Fruit fly (Drosophila melanogaster): Measurements from ENCODE around the gene jub.

The jub gene

DNA sequence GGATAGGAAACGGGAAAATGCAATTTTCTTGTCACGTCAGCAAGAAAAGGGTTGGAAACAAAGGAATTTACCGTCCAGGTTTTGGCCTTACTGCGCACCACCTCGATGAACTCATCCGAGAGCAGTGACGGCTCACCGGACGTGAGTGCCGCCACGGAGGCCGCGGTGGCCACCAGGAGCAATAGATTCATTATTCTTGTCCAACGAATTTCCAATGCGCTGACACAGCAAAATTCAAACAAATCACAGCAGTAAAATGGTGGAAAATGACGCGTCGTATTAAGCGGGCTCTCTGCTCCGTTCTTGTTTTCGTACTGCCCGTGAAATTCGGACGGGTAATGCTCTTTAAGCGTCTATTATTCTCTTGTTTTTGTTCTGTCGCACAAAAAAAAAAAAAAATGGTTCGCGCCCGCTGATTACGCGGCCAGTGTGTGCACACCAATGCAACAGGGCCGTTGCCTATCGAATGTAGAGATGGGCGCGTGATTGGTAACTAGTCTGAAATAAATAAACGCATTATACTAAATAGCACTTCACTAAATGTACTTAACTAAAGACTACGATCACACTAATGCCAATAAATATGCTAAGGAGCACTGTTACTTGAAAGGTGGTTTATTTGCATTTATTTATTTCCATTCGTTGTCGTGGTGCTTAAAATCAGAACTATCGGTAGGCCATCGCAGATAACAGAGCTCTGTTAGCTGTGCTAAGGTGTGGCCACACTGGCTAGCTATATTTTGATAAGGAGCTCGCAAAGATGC, 48.2 kb downstream of the jub start, which contains the start of the genes CtsB and amrt (continued):
- TF ChIP-seq unpg (GFP tag; optimal IDR thresholded peaks at IDR 0.05) (peak; percentile 35), CHES-1-like (GFP tag; optimal IDR thresholded peaks at IDR 0.05) (peak; percentile 66), ab (GFP tag; optimal IDR thresholded peaks at IDR 0.05) (no peak), CG4617 (GFP tag; optimal IDR thresholded peaks at IDR 0.05; ENCODE audit: borderline replicate concordance) (peak; percentile 55), MTF-1 (GFP tag; optimal IDR thresholded peaks at IDR 0.05; ENCODE audit: borderline replicate concordance) (no peak), CG4282 (GFP tag; optimal IDR thresholded peaks at IDR 0.05) (no peak), CG17912 (GFP tag; optimal IDR thresholded peaks at IDR 0.05) (no peak), CG8944 (GFP tag; optimal IDR thresholded peaks at IDR 0.05) (no peak), Drgx (GFP tag; IDR thresholded peaks at IDR 0.05) (peak; percentile 62), Hr39 (optimal IDR thresholded peaks at IDR 0.05) (no peak), Xrp1 (GFP tag; IDR thresholded peaks at IDR 0.05) (peak; percentile 9; the same call in 1 of the 2 replicates), chif (GFP tag; optimal IDR thresholded peaks at IDR 0.05) (peak; percentile 23 to 33), tll (GFP tag; optimal IDR thresholded peaks at IDR 0.05) (peak in 1 of 2 experiments; percentile 87), vfl (GFP tag; optimal IDR thresholded peaks at IDR 0.05) (no peak), CG7556 (GFP tag; optimal IDR thresholded peaks at IDR 0.05) (no peak), slp2 (GFP tag; optimal IDR thresholded peaks at IDR 0.05) (peak; percentile 16), en (GFP tag; optimal IDR thresholded peaks at IDR 0.05) (no peak), CG8478 (optimal IDR thresholded peaks at IDR 0.05) (no peak), CG6689 (GFP tag; IDR thresholded peaks at IDR 0.05) (0 out of 2 replicates have a peak, but pooled peaks have one; percentile 7), CG14050 (GFP tag; IDR thresholded peaks at IDR 0.05) (no peak), zf30C (GFP tag; optimal IDR thresholded peaks at IDR 0.05) (no peak), Doc3 (GFP tag; IDR thresholded peaks at IDR 0.05; ENCODE audit: partially characterized antibody) (peak; percentile 56; the same call in 1 of the 3 replicates), kni (GFP tag; optimal IDR thresholded peaks at IDR 0.05) (peak; percentile 58), CG10654 (GFP tag; optimal IDR thresholded peaks at IDR 0.05) (no peak), D (optimal IDR thresholded peaks at IDR 0.05) (no peak), D (GFP tag; optimal IDR thresholded peaks at IDR 0.05) (no peak), gt (GFP tag; IDR thresholded peaks at IDR 0.05) (no peak), ato (GFP tag; IDR thresholded peaks at IDR 0.05; ENCODE audit: partially characterized antibody) (peak; percentile 40; the same call in 1 of the 2 replicates), CG11695 (GFP tag; IDR thresholded peaks at IDR 0.05) (no peak), CG4820 (GFP tag; optimal IDR thresholded peaks at IDR 0.05) (peak; percentile 2), kah (GFP tag; optimal IDR thresholded peaks at IDR 0.05) (no peak), CG15073 (GFP tag; optimal IDR thresholded peaks at IDR 0.05) (no peak), CG6654 (GFP tag; optimal IDR thresholded peaks at IDR 0.05) (no peak), wek (GFP tag; optimal IDR thresholded peaks at IDR 0.05) (no peak), fd102C (GFP tag; optimal IDR thresholded peaks at IDR 0.05) (no peak), CG1602 (GFP tag; optimal IDR thresholded peaks at IDR 0.05) (peak; percentile 34), ham (GFP tag; IDR thresholded peaks at IDR 0.05) (no peak), Hand (GFP tag; optimal IDR thresholded peaks at IDR 0.05) (no peak), Sry-δ (GFP tag; optimal IDR thresholded peaks at IDR 0.05) (peak; percentile 93), CG15011 (GFP tag; optimal IDR thresholded peaks at IDR 0.05) (no peak), HHEX (GFP tag; optimal IDR thresholded peaks at IDR 0.05) (no peak), slbo (GFP tag; IDR thresholded peaks at IDR 0.05) (peak; percentile 68), Bteb2 (GFP tag; optimal IDR thresholded peaks at IDR 0.05) (peak; percentile 6), MESR4 (GFP tag; optimal IDR thresholded peaks at IDR 0.05) (peak; percentile 30), CG42726 (GFP tag; IDR thresholded peaks at IDR 0.05; ENCODE audit: partially characterized antibody) (0 out of 2 replicates have a peak, but pooled peaks have one; percentile 29), fu2 (GFP tag; optimal IDR thresholded peaks at IDR 0.05) (peak; percentile 56), Opbp (GFP tag; IDR thresholded peaks at IDR 0.05; ENCODE audit: partially characterized antibody) (peak; percentile 52; the same call in 1 of the 3 replicates), Lhr (GFP tag; optimal IDR thresholded peaks at IDR 0.05) (peak; percentile 42), CG7357 (GFP tag; IDR thresholded peaks at IDR 0.05) (no peak)

Data from whole organism, embryonic.